Worm (Caenorhabditis elegans) whole organism, L2 larva: ENCODE results near the gene F55G11.4.

ENCODE experiments used
- R02D3.7 ChIP-seq: fragments of 150-350 bp; optimal IDR thresholded peaks from 2 replicates; lab custom pipeline; 2014; ENCODE audit warnings: missing biosample characterization, missing genetic modification characterization
- ama-1 ChIP-seq: fragments of 150-350 bp; optimal IDR thresholded peaks from 2 replicates; lab custom pipeline; 2018; ENCODE audit warnings: inconsistent platforms
- ceh-82 ChIP-seq: fragments of 150-350 bp; optimal IDR thresholded peaks from 2 replicates; lab custom pipeline; 2014; ENCODE audit warnings: missing biosample characterization, missing genetic modification characterization
- fos-1 ChIP-seq: fragments of 150-350 bp; optimal IDR thresholded peaks from 2 replicates; lab custom pipeline; 2014; ENCODE audit warnings: missing biosample characterization, missing genetic modification characterization
- lin-39 ChIP-seq: fragments of 150-350 bp; optimal IDR thresholded peaks from 2 replicates; lab custom pipeline; 2014; ENCODE audit warnings: missing biosample characterization, missing genetic modification reagents, missing genetic modification characterization
- mdl-1 ChIP-seq, 2 experiments: fragments of 150-350 bp in 1 of 2; sonication (generic microtip) in 1 of 2; optimal IDR thresholded peaks; 2 replicates each; lab custom pipeline; 2017; ENCODE audit warnings: missing biosample characterization in 2 of 2, missing genetic modification characterization in 2 of 2
- nhr-10 ChIP-seq: sonication (generic microtip); optimal IDR thresholded peaks from 2 replicates; lab custom pipeline; 2017; ENCODE audit warnings: missing biosample characterization, missing genetic modification characterization
- nhr-11 ChIP-seq: fragments of 150-350 bp; optimal IDR thresholded peaks from 2 replicates; lab custom pipeline; 2014; ENCODE audit warnings: missing biosample characterization, missing genetic modification characterization
- nhr-12 ChIP-seq: fragments of 150-350 bp; optimal IDR thresholded peaks from 2 replicates; lab custom pipeline; 2014; ENCODE audit warnings: missing biosample characterization, missing genetic modification characterization
- sma-3 ChIP-seq: sonication (generic microtip); optimal IDR thresholded peaks from 2 replicates; lab custom pipeline; 2016; ENCODE audit warnings: missing genetic modification reagents, missing genetic modification characterization, missing compliant biosample characterization
- snpc-4 ChIP-seq: fragments of 150-350 bp; optimal IDR thresholded peaks from 2 replicates; lab custom pipeline; 2014; ENCODE audit warnings: missing biosample characterization, missing genetic modification characterization
- zag-1 ChIP-seq: fragments of 150-350 bp; optimal IDR thresholded peaks from 2 replicates; lab custom pipeline; 2014; ENCODE audit warnings: missing biosample characterization, missing genetic modification characterization
- ztf-11 ChIP-seq: sonication (generic microtip); optimal IDR thresholded peaks from 2 replicates; lab custom pipeline; 2017; ENCODE audit warnings: missing biosample characterization, missing genetic modification characterization
- ztf-4 ChIP-seq: fragments of 150-350 bp; optimal IDR thresholded peaks from 2 replicates; lab custom pipeline; 2014; ENCODE audit warnings: missing biosample characterization, missing genetic modification characterization

ce11 chrIV:12972780-12973179 is 644 bp upstream of the F55G11.4 start:
- TF ChIP-seq nhr-10 (no peak), fos-1 (tag; lab: Kevin White, UChicago) (no peak), ceh-82 (no peak), snpc-4 (tag; lab: Kevin White, UChicago) (no peak), nhr-11 (tag; lab: Kevin White, UChicago) (no peak), lin-39 (no peak), sma-3 (GFP tag; lab: Kevin White, UChicago) (no peak), R02D3.7 (tag; lab: Kevin White, UChicago) (no peak), ztf-11 (no peak), mdl-1 (tag; optimal IDR thresholded peaks at IDR 0.05; lab: Kevin White, UChicago) (no peak), ztf-4 (no peak), ama-1 (lab: Kevin White, UChicago) (no peak), zag-1 (no peak), nhr-12 (tag; lab: Kevin White, UChicago) (no peak)
